Worm (Caenorhabditis elegans) whole organism, L1 larva: ENCODE results near the gene nhr-56.

Experiments used
- alr-1 ChIP-seq: fragments of 200-800 bp; sonication (Bioruptor generic); optimal IDR thresholded peaks from 2 replicates; lab custom pipeline; 2018; ENCODE audit warnings: borderline replicate concordance, mild to moderate bottlenecking, missing genetic modification characterization, missing compliant biosample characterization
- aly-2 ChIP-seq: fragments of 150-350 bp; optimal IDR thresholded peaks from 2 replicates; lab custom pipeline; 2014; ENCODE audit warnings: missing biosample characterization, missing genetic modification characterization
- blmp-1 ChIP-seq: fragments of 150-350 bp; optimal IDR thresholded peaks from 2 replicates; lab custom pipeline; 2014; ENCODE audit warnings: missing biosample characterization, missing genetic modification characterization
- ceh-8 ChIP-seq: fragments of 200-800 bp; sonication (Bioruptor generic); optimal IDR thresholded peaks from 2 replicates; lab custom pipeline; 2018; ENCODE audit warnings: mild to moderate bottlenecking, missing genetic modification characterization, moderate library complexity, missing compliant biosample characterization
- ceh-82 ChIP-seq, 3 experiments: fragments of 150-350 bp in 1 of 3; sonication (generic microtip) in 2 of 3; optimal IDR thresholded peaks; 2 replicates each; lab custom pipeline; 2014 to 2017; ENCODE audit warnings: missing biosample characterization in 3 of 3, missing genetic modification characterization in 3 of 3
- ceh-88 ChIP-seq: fragments of 200-800 bp; sonication (Bioruptor generic); IDR thresholded peaks from 2 replicates; pipeline ENCODE4 v1.3.6; 2022; ENCODE audit warnings: missing genetic modification characterization, missing compliant biosample characterization
- ceh-90 ChIP-seq: sonication (generic microtip); optimal IDR thresholded peaks from 2 replicates; lab custom pipeline; 2016; ENCODE audit warnings: missing genetic modification characterization, missing compliant biosample characterization
- ces-1 ChIP-seq: fragments of 150-350 bp; optimal IDR thresholded peaks from 2 replicates; lab custom pipeline; 2014; ENCODE audit warnings: missing biosample characterization, missing genetic modification reagents, missing genetic modification characterization
- dpl-1 ChIP-seq, 3 experiments: fragments of 150-350 bp in 2 of 3; sonication (generic microtip) in 1 of 3; optimal IDR thresholded peaks; 2 replicates each; lab custom pipeline; 2014 to 2017; ENCODE audit warnings: missing biosample characterization in 3 of 3, missing genetic modification characterization in 3 of 3, missing genetic modification reagents in 3 of 3
- efl-1 ChIP-seq, 4 experiments: fragments of 150-350 bp; optimal IDR thresholded peaks in 3 of 4; peaks in 1 of 4; 1 replicate in 1 of 4; 2 replicates in 3 of 4; lab custom pipeline; 2014; ENCODE audit warnings: missing biosample characterization in 2 of 4, missing genetic modification characterization in 2 of 4, missing genetic modification reagents in 2 of 4
- egl-13 ChIP-seq: sonication (generic microtip); optimal IDR thresholded peaks from 2 replicates; lab custom pipeline; 2016; ENCODE audit warnings: missing genotype, missing genetic modification reagents, missing genetic modification characterization, missing compliant biosample characterization
- egl-27 ChIP-seq, 2 experiments: fragments of 150-350 bp in 1 of 2; sonication (generic microtip); optimal IDR thresholded peaks; 3 replicates each; lab custom pipeline; 2017 to 2018; ENCODE audit warnings: missing biosample characterization in 2 of 2, missing genetic modification characterization in 2 of 2, missing genetic modification reagents in 2 of 2
- elt-3 ChIP-seq, 6 experiments: fragments of 150-350 bp in 1 of 6; sonication (generic microtip); optimal IDR thresholded peaks; 2 replicates each; lab custom pipeline; 2017 to 2018; ENCODE audit warnings: missing biosample characterization in 6 of 6, missing genetic modification characterization in 6 of 6, inconsistent platforms in 1 of 6
- fkh-10 ChIP-seq: sonication (generic microtip); optimal IDR thresholded peaks from 2 replicates; lab custom pipeline; 2017; ENCODE audit warnings: missing biosample characterization, missing genetic modification reagents, missing genetic modification characterization
- fkh-8 ChIP-seq: sonication (generic microtip); optimal IDR thresholded peaks from 2 replicates; lab custom pipeline; 2016; ENCODE audit warnings: mild to moderate bottlenecking, missing genetic modification characterization, missing compliant biosample characterization
- hlh-17 ChIP-seq: fragments of 200-800 bp; sonication (Bioruptor generic); optimal IDR thresholded peaks from 2 replicates; lab custom pipeline; 2018; ENCODE audit warnings: missing genetic modification characterization, mild to moderate bottlenecking, missing compliant biosample characterization, moderate library complexity, borderline replicate concordance
- irx-1 ChIP-seq: sonication (generic microtip); optimal IDR thresholded peaks from 2 replicates; lab custom pipeline; 2016; ENCODE audit warnings: missing genetic modification characterization, missing compliant biosample characterization
- jun-1 ChIP-seq: fragments of 150-350 bp; optimal IDR thresholded peaks from 2 replicates; lab custom pipeline; 2014; ENCODE audit warnings: missing biosample characterization, missing genetic modification reagents, missing genetic modification characterization
- lin-13 ChIP-seq: fragments of 150-350 bp; optimal IDR thresholded peaks from 2 replicates; lab custom pipeline; 2014; ENCODE audit warnings: missing biosample characterization, missing genetic modification reagents, missing genetic modification characterization
- lin-15B ChIP-seq: fragments of 150-350 bp; sonication (generic microtip); optimal IDR thresholded peaks from 3 replicates; lab custom pipeline; 2014; ENCODE audit warnings: missing biosample characterization, missing genetic modification characterization
- lin-35 ChIP-seq, 2 experiments: fragments of 150-350 bp; optimal IDR thresholded peaks; 2 replicates each; lab custom pipeline; 2014; ENCODE audit warnings: missing biosample characterization in 2 of 2, missing genetic modification characterization in 2 of 2, missing genetic modification reagents in 2 of 2
- lin-39 ChIP-seq: fragments of 150-350 bp; optimal IDR thresholded peaks from 2 replicates; lab custom pipeline; 2014; ENCODE audit warnings: missing biosample characterization, missing genetic modification reagents, missing genetic modification characterization
- lsy-2 ChIP-seq, 2 experiments: fragments of 150-350 bp; optimal IDR thresholded peaks; 2 replicates each; lab custom pipeline; 2014; ENCODE audit warnings: missing biosample characterization in 2 of 2, missing genetic modification characterization in 2 of 2
- mdl-1 ChIP-seq, 2 experiments: fragments of 150-350 bp; optimal IDR thresholded peaks; 2 replicates each; lab custom pipeline; 2014 to 2017; ENCODE audit warnings: missing biosample characterization in 2 of 2, missing genetic modification characterization in 2 of 2, inconsistent platforms in 1 of 2
- mep-1 ChIP-seq: fragments of 150-350 bp; optimal IDR thresholded peaks from 2 replicates; lab custom pipeline; 2014; ENCODE audit warnings: missing biosample characterization, missing genetic modification characterization
- nhr-12 ChIP-seq: sonication (generic microtip); optimal IDR thresholded peaks from 2 replicates; lab custom pipeline; 2017; ENCODE audit warnings: missing biosample characterization, missing genetic modification characterization
- nhr-76 ChIP-seq: sonication (generic microtip); optimal IDR thresholded peaks from 2 replicates; lab custom pipeline; 2017; ENCODE audit warnings: missing biosample characterization, missing genetic modification characterization
- nhr-85 ChIP-seq: sonication (generic microtip); peaks from one replicate; lab custom pipeline; 2016; ENCODE audit warnings: missing genetic modification characterization, inconsistent platforms, missing compliant biosample characterization
- nhr-90 ChIP-seq: sonication (generic microtip); optimal IDR thresholded peaks from 2 replicates; lab custom pipeline; 2016; ENCODE audit warnings: mild to moderate bottlenecking, missing genetic modification characterization, missing compliant biosample characterization; ENCODE audit not compliant: poor library complexity
- tbx-2 ChIP-seq: sonication (generic microtip); optimal IDR thresholded peaks from 2 replicates; lab custom pipeline; 2016; ENCODE audit warnings: missing genetic modification characterization, missing compliant biosample characterization
- tlp-1 ChIP-seq: fragments of 150-350 bp; optimal IDR thresholded peaks from 2 replicates; lab custom pipeline; 2014; ENCODE audit warnings: missing biosample characterization, missing genetic modification characterization
- unc-130 ChIP-seq: fragments of 150-350 bp; optimal IDR thresholded peaks from 2 replicates; lab custom pipeline; 2017; ENCODE audit warnings: missing biosample characterization, missing genetic modification characterization, inconsistent platforms
- unc-62 ChIP-seq: fragments of 150-350 bp; optimal IDR thresholded peaks from 2 replicates; lab custom pipeline; 2014; ENCODE audit warnings: missing biosample characterization, missing genetic modification reagents, missing genetic modification characterization
- unc-86 ChIP-seq: sonication (generic microtip); optimal IDR thresholded peaks from 2 replicates; lab custom pipeline; 2016; ENCODE audit warnings: missing genetic modification characterization, missing compliant biosample characterization
- xbp-1 ChIP-seq: sonication (generic microtip); optimal IDR thresholded peaks from 2 replicates; lab custom pipeline; 2016; ENCODE audit warnings: missing genetic modification characterization, missing compliant biosample characterization
- zag-1 ChIP-seq: fragments of 150-350 bp; optimal IDR thresholded peaks from 2 replicates; lab custom pipeline; 2014; ENCODE audit warnings: missing biosample characterization, missing genetic modification characterization

Gene nhr-56

ce11 chrV:2181738-2182137 is 37.1 kb upstream of the nhr-56 start, which contains the start of gene srbc-16:
srbc-16 (plus strand) TSS chrV:2182038.
- TF ChIP-seq unc-130 (tag; lab: Kevin White, UChicago) = no peak
- TF ChIP-seq nhr-90 = no peak
- TF ChIP-seq mep-1 = no peak
- no peak for TF ChIP-seq nhr-76 (tag; lab: Kevin White, UChicago)
- TF ChIP-seq tbx-2 (tag; lab: Kevin White, UChicago) = no peak
- TF ChIP-seq elt-3 (tag; optimal IDR thresholded peaks at IDR 0.05; lab: Kevin White, UChicago) = no peak
- TF ChIP-seq hlh-17 (GFP tag; lab: Kevin White, UChicago) = no peak
- TF ChIP-seq lsy-2 (tag; optimal IDR thresholded peaks at IDR 0.05; lab: Kevin White, UChicago) = no peak

- TF ChIP-seq ces-1 (GFP tag; lab: Kevin White, UChicago) (no peak), nhr-12 (tag; lab: Kevin White, UChicago) (no peak), unc-130 (tag; lab: Kevin White, UChicago) (no peak), blmp-1 (no peak), efl-1 (optimal IDR thresholded peaks at IDR 0.05; lab: Kevin White, UChicago) (peak in 1 of 2 experiments; percentile 2), efl-1 (GFP tag; optimal IDR thresholded peaks at IDR 0.05 in 1 of 2; lab: Kevin White, UChicago) (peak in 1 of 2 experiments; percentile 84)
Measured at ce11 chrV:2183162-2183561, 35.6 kb upstream of the nhr-56 start, which contains the start of gene cyp-33C2. cyp-33C2 (plus strand) TSS chrV:2183488.

ce11 chrV:2185486-2185885 is 33.3 kb upstream of the nhr-56 start:
- TF ChIP-seq efl-1 (optimal IDR thresholded peaks at IDR 0.05; lab: Kevin White, UChicago) = no peak
- TF ChIP-seq efl-1 (GFP tag; optimal IDR thresholded peaks at IDR 0.05 in 1 of 2; lab: Kevin White, UChicago) = peak in 1 of 2 experiments; percentile 10
- TF ChIP-seq zag-1 (tag; lab: Kevin White, UChicago) = no peak
- peak in 1 of 3 experiments; percentile 1 for TF ChIP-seq dpl-1 (GFP tag; optimal IDR thresholded peaks at IDR 0.05; lab: Kevin White, UChicago)

ce11 chrV:2187864-2188345 is 30.9 kb upstream of the nhr-56 start, which contains the start of gene Y5H2B.3:
Y5H2B.3 (plus strand) TSS chrV:2188295.
- no peak for TF ChIP-seq alr-1
- TF ChIP-seq unc-62 = no peak
- TF ChIP-seq ceh-8 = no peak
- TF ChIP-seq lin-15B (tag; lab: Kevin White, UChicago) = no peak
- TF ChIP-seq fkh-10 (GFP tag; lab: Kevin White, UChicago) = no peak
- TF ChIP-seq tlp-1 (tag; lab: Kevin White, UChicago) = no peak

- no peak for TF ChIP-seq lin-39 (tag; lab: Kevin White, UChicago)
- TF ChIP-seq egl-13 (tag; lab: Kevin White, UChicago) = no peak
- no peak for TF ChIP-seq blmp-1
- no peak for TF ChIP-seq aly-2 (tag; lab: Kevin White, UChicago)
- no peak for TF ChIP-seq xbp-1
- TF ChIP-seq ceh-88 (GFP tag; lab: Robert Waterston, UW) = no peak
Measured at ce11 chrV:2190383-2190782, 28.4 kb upstream of the nhr-56 start.

ce11 chrV:2191122-2191521 is 27.7 kb upstream of the nhr-56 start, which contains the start of gene srbc-42:
srbc-42 (minus strand) TSS chrV:2191222.
- TF ChIP-seq ceh-90 (no peak), lsy-2 (tag; optimal IDR thresholded peaks at IDR 0.05; lab: Kevin White, UChicago) (no peak), fkh-8 (tag; lab: Kevin White, UChicago) (no peak), lin-13 (GFP tag; lab: Kevin White, UChicago) (no peak), unc-86 (tag; lab: Kevin White, UChicago) (no peak), mdl-1 (tag; optimal IDR thresholded peaks at IDR 0.05; lab: Kevin White, UChicago) (no peak), jun-1 (no peak), hlh-17 (GFP tag; lab: Kevin White, UChicago) (no peak), egl-27 (tag; optimal IDR thresholded peaks at IDR 0.05; lab: Kevin White, UChicago) (no peak), nhr-85 (no peak), ceh-82 (tag; optimal IDR thresholded peaks at IDR 0.05; lab: Kevin White, UChicago) (no peak), irx-1 (no peak), efl-1 (optimal IDR thresholded peaks at IDR 0.05; lab: Kevin White, UChicago) (no peak), efl-1 (GFP tag; optimal IDR thresholded peaks at IDR 0.05 in 1 of 2; lab: Kevin White, UChicago) (no peak), lin-35 (GFP tag; optimal IDR thresholded peaks at IDR 0.05; lab: Kevin White, UChicago) (no peak)
- TF ChIP-seq, all 84 proteins: peak for 0
